Fruit fly (Drosophila melanogaster) whole organism, prepupa: ENCODE measurements around the gene Sema1a.

ENCODE experiments used
- Blimp-1 ChIP-seq: fragments of 200-800 bp; sonication (Bioruptor generic); optimal IDR thresholded peaks from 3 replicates; lab custom pipeline; 2017; ENCODE audit warnings: missing biosample characterization, missing genetic modification characterization, mild to moderate bottlenecking, moderate library complexity, missing genetic modification reagents
- CG10669 ChIP-seq: fragments of 200-800 bp; sonication (Bioruptor generic); optimal IDR thresholded peaks from 3 replicates; lab custom pipeline; 2018; ENCODE audit warnings: missing biosample characterization, mild to moderate bottlenecking, missing genetic modification characterization, moderate library complexity
- CG11294 ChIP-seq: fragments of 200-800 bp; sonication (Bioruptor generic); IDR thresholded peaks from 2 replicates; pipeline ENCODE4 v1.3.6; 2022; ENCODE audit warnings: missing biosample characterization, missing genetic modification characterization
- CG11902 ChIP-seq: fragments of 200-800 bp; sonication (Bioruptor generic); optimal IDR thresholded peaks from 3 replicates; lab custom pipeline; 2016; ENCODE audit warnings: missing biosample characterization, missing genetic modification characterization
- CG15336 ChIP-seq: fragments of 200-800 bp; sonication (Bioruptor generic); IDR thresholded peaks from 2 replicates; pipeline ENCODE4 v1.3.6; 2022; ENCODE audit warnings: missing biosample characterization, missing genetic modification characterization
- CG16779 ChIP-seq: fragments of 200-800 bp; sonication (Bioruptor generic); optimal IDR thresholded peaks from 3 replicates; lab custom pipeline; 2017; ENCODE audit warnings: missing biosample characterization, mild to moderate bottlenecking, missing genetic modification characterization
- CG3032 ChIP-seq: fragments of 200-800 bp; optimal IDR thresholded peaks from 2 replicates; lab custom pipeline; 2019; ENCODE audit warnings: missing biosample characterization, mild to moderate bottlenecking, missing genetic modification characterization, moderate library complexity
- CG32006 ChIP-seq: fragments of 200-800 bp; sonication (Bioruptor generic); optimal IDR thresholded peaks from 3 replicates; lab custom pipeline; 2017; ENCODE audit warnings: missing biosample characterization, mild to moderate bottlenecking, missing genetic modification characterization
- CG34406 ChIP-seq: fragments of 200-800 bp; sonication (Bioruptor generic); optimal IDR thresholded peaks from 3 replicates; lab custom pipeline; 2016; ENCODE audit warnings: missing biosample characterization, missing genetic modification characterization
- CG3919 ChIP-seq: fragments of 200-800 bp; sonication (Bioruptor generic); optimal IDR thresholded peaks from 3 replicates; lab custom pipeline; 2016; ENCODE audit warnings: missing biosample characterization, missing genetic modification characterization
- CG4318 ChIP-seq: fragments of 200-800 bp; sonication (Bioruptor generic); optimal IDR thresholded peaks from 3 replicates; lab custom pipeline; 2017; ENCODE audit warnings: missing biosample characterization, mild to moderate bottlenecking, missing genetic modification characterization
- CG6163 ChIP-seq: fragments of 200-800 bp; sonication (Bioruptor generic); IDR thresholded peaks from 3 replicates; pipeline ENCODE4 v1.3.6; 2022; ENCODE audit warnings: missing biosample characterization, missing genetic modification characterization
- CG6808 ChIP-seq: fragments of 200-800 bp; sonication (Bioruptor generic); optimal IDR thresholded peaks from 3 replicates; lab custom pipeline; 2017; ENCODE audit warnings: missing biosample characterization, missing genetic modification characterization, mild to moderate bottlenecking, moderate library complexity, missing genetic modification reagents
- CG6854 ChIP-seq: fragments of 200-800 bp; sonication (Bioruptor generic); optimal IDR thresholded peaks from 2 replicates; lab custom pipeline; 2017; ENCODE audit warnings: missing biosample characterization, mild to moderate bottlenecking, missing genetic modification characterization
- CG7368 ChIP-seq: fragments of 200-800 bp; sonication (Bioruptor generic); optimal IDR thresholded peaks from 3 replicates; lab custom pipeline; 2016; ENCODE audit warnings: missing biosample characterization, missing genetic modification characterization
- CG8119 ChIP-seq: fragments of 200-800 bp; sonication (Bioruptor generic); IDR thresholded peaks from 3 replicates; pipeline ENCODE4 v1.3.6; 2022; ENCODE audit warnings: missing biosample characterization, missing genetic modification characterization
- CG8319 ChIP-seq: fragments of 200-800 bp; sonication (Bioruptor generic); optimal IDR thresholded peaks from 3 replicates; lab custom pipeline; 2016; ENCODE audit warnings: missing biosample characterization, missing genetic modification characterization
- CG8632 ChIP-seq: fragments of 200-800 bp; sonication (Bioruptor generic); optimal IDR thresholded peaks from 3 replicates; lab custom pipeline; 2016; ENCODE audit warnings: missing biosample characterization, missing genetic modification characterization
- CG9139 ChIP-seq: fragments of 200-800 bp; sonication (Bioruptor generic); optimal IDR thresholded peaks from 3 replicates; lab custom pipeline; 2017; ENCODE audit warnings: missing biosample characterization, mild to moderate bottlenecking, missing genetic modification characterization
- Eip78C ChIP-seq: fragments of 200-800 bp; sonication (Bioruptor generic); peaks from one replicate; lab custom pipeline; 2016; ENCODE audit warnings: missing biosample characterization, missing genetic modification characterization
- Eip93F ChIP-seq: fragments of 200-800 bp; sonication (Bioruptor generic); optimal IDR thresholded peaks from 2 replicates; lab custom pipeline; 2016; ENCODE audit warnings: missing biosample characterization, mild to moderate bottlenecking, missing genetic modification characterization
- Ets96B ChIP-seq: fragments of 200-800 bp; optimal IDR thresholded peaks from 2 replicates; lab custom pipeline; 2019; ENCODE audit warnings: missing biosample characterization, mild to moderate bottlenecking, missing genetic modification characterization, moderate library complexity
- Hr38 ChIP-seq: sonication (Bioruptor generic); optimal IDR thresholded peaks from 2 replicates; lab custom pipeline; 2016; ENCODE audit warnings: missing biosample characterization, missing genetic modification characterization
- Hr39 ChIP-seq: fragments of 200-800 bp; sonication (Bioruptor generic); optimal IDR thresholded peaks from 2 replicates; lab custom pipeline; 2016; ENCODE audit warnings: missing biosample characterization, missing genetic modification characterization
- Hr4 ChIP-seq: fragments of 200-800 bp; sonication (Bioruptor generic); optimal IDR thresholded peaks from 3 replicates; lab custom pipeline; 2016; ENCODE audit warnings: missing biosample characterization, missing genetic modification characterization
- Met ChIP-seq: fragments of 200-800 bp; sonication (Bioruptor generic); optimal IDR thresholded peaks from 3 replicates; lab custom pipeline; 2016; ENCODE audit warnings: missing biosample characterization, missing genetic modification characterization
- OdsH ChIP-seq: fragments of 200-800 bp; sonication (Bioruptor generic); optimal IDR thresholded peaks from 3 replicates; lab custom pipeline; 2016; ENCODE audit warnings: missing biosample characterization, missing genetic modification characterization
- Smox ChIP-seq: fragments of 200-800 bp; sonication (Bioruptor generic); optimal IDR thresholded peaks from 3 replicates; lab custom pipeline; 2016; ENCODE audit warnings: missing biosample characterization, missing genetic modification characterization
- Sox102F ChIP-seq: fragments of 200-800 bp; sonication (Bioruptor generic); optimal IDR thresholded peaks from 2 replicates; lab custom pipeline; 2016; ENCODE audit warnings: missing biosample characterization, mild to moderate bottlenecking, missing genetic modification characterization
- Sox14 ChIP-seq: fragments of 200-800 bp; sonication (Bioruptor generic); optimal IDR thresholded peaks from 3 replicates; lab custom pipeline; 2016; ENCODE audit warnings: missing biosample characterization, missing genetic modification characterization
- Sox15 ChIP-seq: fragments of 200-800 bp; sonication (Bioruptor generic); optimal IDR thresholded peaks from 3 replicates; lab custom pipeline; 2016; ENCODE audit warnings: missing biosample characterization, missing genetic modification characterization
- achi ChIP-seq: fragments of 200-800 bp; sonication (Bioruptor generic); optimal IDR thresholded peaks from 3 replicates; lab custom pipeline; 2016; ENCODE audit warnings: missing biosample characterization, missing genetic modification characterization
- acj6 ChIP-seq: fragments of 200-800 bp; sonication (Bioruptor generic); optimal IDR thresholded peaks from 3 replicates; lab custom pipeline; 2016; ENCODE audit warnings: missing biosample characterization, missing genetic modification characterization
- cyc ChIP-seq: fragments of 200-800 bp; sonication (Bioruptor generic); optimal IDR thresholded peaks from 3 replicates; lab custom pipeline; 2016; ENCODE audit warnings: missing biosample characterization, missing genetic modification characterization
- dac ChIP-seq: fragments of 200-800 bp; sonication (Bioruptor generic); optimal IDR thresholded peaks from 2 replicates; lab custom pipeline; 2017; ENCODE audit warnings: missing biosample characterization, mild to moderate bottlenecking, missing genetic modification characterization
- dsx ChIP-seq: fragments of 200-800 bp; optimal IDR thresholded peaks from 3 replicates; lab custom pipeline; 2019; ENCODE audit warnings: missing biosample characterization, mild to moderate bottlenecking, missing genetic modification characterization, moderate library complexity; ENCODE audit not compliant: poor library complexity, severe bottlenecking
- eg ChIP-seq: fragments of 200-800 bp; sonication (Bioruptor generic); IDR thresholded peaks from 3 replicates; pipeline ENCODE4 v1.3.6; 2022; ENCODE audit warnings: missing biosample characterization, missing genetic modification characterization
- fd59A ChIP-seq: fragments of 200-800 bp; sonication (Bioruptor generic); optimal IDR thresholded peaks from 2 replicates; lab custom pipeline; 2017; ENCODE audit warnings: missing biosample characterization, mild to moderate bottlenecking, missing genetic modification characterization, missing genetic modification reagents
- net ChIP-seq: fragments of 200-800 bp; sonication (Bioruptor generic); optimal IDR thresholded peaks from 3 replicates; lab custom pipeline; 2016; ENCODE audit warnings: missing biosample characterization, missing genetic modification characterization
- pdm3 ChIP-seq: fragments of 200-800 bp; sonication (Bioruptor generic); optimal IDR thresholded peaks from 3 replicates; lab custom pipeline; 2016; ENCODE audit warnings: missing biosample characterization, missing genetic modification characterization
- salr ChIP-seq, 2 experiments: fragments of 200-800 bp; sonication (Bioruptor generic); optimal IDR thresholded peaks; 3 replicates each; lab custom pipeline; 2016 to 2018; ENCODE audit warnings: missing biosample characterization in 2 of 2, missing genetic modification characterization in 2 of 2, mild to moderate bottlenecking in 1 of 2
- spab ChIP-seq: fragments of 200-800 bp; sonication (Bioruptor generic); optimal IDR thresholded peaks from 2 replicates; lab custom pipeline; 2017; ENCODE audit warnings: missing biosample characterization, mild to moderate bottlenecking, missing genetic modification characterization, missing genetic modification reagents
- ss ChIP-seq, 2 experiments: fragments of 200-800 bp; sonication (Bioruptor generic); optimal IDR thresholded peaks; 2 replicates in 1 of 2; 3 replicates in 1 of 2; lab custom pipeline; 2017 to 2018; ENCODE audit warnings: mild to moderate bottlenecking in 2 of 2, missing biosample characterization in 2 of 2, missing genetic modification characterization in 2 of 2, moderate library complexity in 1 of 2
- svp ChIP-seq: fragments of 200-800 bp; sonication (Bioruptor generic); peaks from one replicate; lab custom pipeline; 2016; ENCODE audit warnings: missing biosample characterization, missing genetic modification characterization

Sema1a gene

dm6 chr2L:8521724-8522309 is 20.1 kb upstream of the Sema1a start, which contains the start of gene Acer (continued):
- TF ChIP-seq spab (GFP tag; lab: Kevin White, UChicago) (no peak), CG6854 (GFP tag; lab: Kevin White, UChicago) (peak; percentile 12), CG9139 (GFP tag; lab: Kevin White, UChicago) (no peak), Hr4 (peak; percentile 6), CG8119 (GFP tag; lab: Robert Waterston, UW) (no peak)

dm6 chr2L:8522781-8523180 is 19.2 kb upstream of the Sema1a start:
- TF ChIP-seq svp (GFP tag; lab: Kevin White, UChicago) = peak; percentile 94
- no peak for TF ChIP-seq OdsH (GFP tag; lab: Kevin White, UChicago)

- TF ChIP-seq net (GFP tag; lab: Kevin White, UChicago) (no peak), acj6 (GFP tag; lab: Kevin White, UChicago) (no peak), achi (GFP tag; lab: Kevin White, UChicago) (no peak), cyc (GFP tag; lab: Kevin White, UChicago) (no peak), Hr39 (GFP tag; lab: Kevin White, UChicago) (no peak), salr (GFP tag; optimal IDR thresholded peaks at IDR 0.05; lab: Kevin White, UChicago) (no peak), dac (no peak), CG8119 (GFP tag; lab: Robert Waterston, UW) (no peak), CG6808 (GFP tag; lab: Kevin White, UChicago) (no peak), CG3032 (tag; lab: Kevin White, UChicago) (no peak), ss (GFP tag; optimal IDR thresholded peaks at IDR 0.05; lab: Kevin White, UChicago) (no peak)
Measured at dm6 chr2L:8525000-8525399, 16.9 kb upstream of the Sema1a start.

- no peak for TF ChIP-seq cyc (GFP tag; lab: Kevin White, UChicago)
- TF ChIP-seq fd59A = no peak
- TF ChIP-seq CG15336 (GFP tag; lab: Robert Waterston, UW) = 0 out of 2 replicates have a peak, but pooled peaks have one; percentile 18
- TF ChIP-seq dac = no peak
- no peak for TF ChIP-seq eg (GFP tag; lab: Robert Waterston, UW)
- no peak for TF ChIP-seq CG10669 (GFP tag; lab: Kevin White, UChicago)
- no peak for TF ChIP-seq CG9139 (GFP tag; lab: Kevin White, UChicago)
- TF ChIP-seq dsx = no peak
- TF ChIP-seq Sox14 = no peak
- peak; percentile 32 for TF ChIP-seq OdsH (GFP tag; lab: Kevin White, UChicago)
- no peak for TF ChIP-seq pdm3 (GFP tag; lab: Kevin White, UChicago)
- no peak for TF ChIP-seq CG8319
- TF ChIP-seq Eip78C (GFP tag; lab: Kevin White, UChicago) = peak; percentile 66
- no peak for TF ChIP-seq CG8119 (GFP tag; lab: Robert Waterston, UW)
- no peak for TF ChIP-seq Sox102F (GFP tag; lab: Kevin White, UChicago)
- TF ChIP-seq CG3919 = no peak
- TF ChIP-seq CG3032 (tag; lab: Kevin White, UChicago) = peak; percentile 36
- no peak for TF ChIP-seq CG4318 (GFP tag; lab: Kevin White, UChicago)
- TF ChIP-seq Hr38 = no peak
- no peak for TF ChIP-seq CG16779 (tag; lab: Kevin White, UChicago)
- peak; percentile 18 for TF ChIP-seq achi (GFP tag; lab: Kevin White, UChicago)
- no peak for TF ChIP-seq CG32006 (GFP tag; lab: Kevin White, UChicago)
- TF ChIP-seq CG8632 (GFP tag; lab: Kevin White, UChicago) = no peak
- TF ChIP-seq CG6808 (GFP tag; lab: Kevin White, UChicago) = no peak
- TF ChIP-seq CG34406 = no peak
- TF ChIP-seq Sox15 = no peak
- no peak for TF ChIP-seq Smox
- TF ChIP-seq CG6163 = no peak
- TF ChIP-seq Ets96B = peak; percentile 5
- TF ChIP-seq Eip93F (GFP tag; lab: Kevin White, UChicago) = no peak
- TF ChIP-seq CG7368 = no peak
- TF ChIP-seq Blimp-1 (GFP tag; lab: Kevin White, UChicago) = no peak
- TF ChIP-seq Hr4 = peak; percentile 37
- no peak for TF ChIP-seq CG11902
- no peak for TF ChIP-seq CG11294 (GFP tag; lab: Robert Waterston, UW)
- TF ChIP-seq Met = no peak
Measured at dm6 chr2L:8528318-8528717, 13.6 kb upstream of the Sema1a start, which contains the start of the genes lmgA and lmgB. lmgA (minus strand) TSS chr2L:8528618. lmgB (minus strand) TSS chr2L:8528618.
